Fruit fly (Drosophila melanogaster): ENCODE results near the gene ssp3.

Gene ssp3

DNA sequence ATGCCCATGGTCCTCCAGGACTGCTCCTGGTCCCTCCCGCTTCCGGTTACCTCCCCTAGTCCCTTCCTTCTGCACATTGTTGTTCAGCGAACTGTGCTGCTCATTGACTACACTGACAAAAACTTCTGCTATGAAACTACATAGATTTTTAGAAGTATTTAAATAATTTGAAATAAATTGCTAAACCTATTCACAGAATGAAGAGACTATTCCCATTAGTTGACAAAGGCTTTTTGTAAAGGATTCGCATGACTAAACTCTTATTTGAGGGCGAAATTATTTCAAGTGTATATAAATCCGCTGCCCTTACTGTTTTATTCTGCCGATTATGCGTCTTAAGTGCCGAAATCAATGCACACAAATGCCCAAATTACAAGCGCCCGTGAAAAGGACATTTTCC lies 22.5 kb downstream of the ssp3 start (continued):
- TF ChIP-seq dmrt93B (GFP tag; optimal IDR thresholded peaks at IDR 0.05) (no peak), Hr83 (GFP tag; optimal IDR thresholded peaks at IDR 0.05; ENCODE audit: poor library complexity, severe bottlenecking) (no peak), fru (GFP tag; optimal IDR thresholded peaks at IDR 0.05) (peak; percentile 46), lola (GFP tag; optimal IDR thresholded peaks at IDR 0.05) (no peak), foxo (GFP tag; optimal IDR thresholded peaks at IDR 0.05) (peak in 1 of 2 experiments; percentile 53), br (GFP tag; optimal IDR thresholded peaks at IDR 0.05) (peak; percentile 27)

DNA sequence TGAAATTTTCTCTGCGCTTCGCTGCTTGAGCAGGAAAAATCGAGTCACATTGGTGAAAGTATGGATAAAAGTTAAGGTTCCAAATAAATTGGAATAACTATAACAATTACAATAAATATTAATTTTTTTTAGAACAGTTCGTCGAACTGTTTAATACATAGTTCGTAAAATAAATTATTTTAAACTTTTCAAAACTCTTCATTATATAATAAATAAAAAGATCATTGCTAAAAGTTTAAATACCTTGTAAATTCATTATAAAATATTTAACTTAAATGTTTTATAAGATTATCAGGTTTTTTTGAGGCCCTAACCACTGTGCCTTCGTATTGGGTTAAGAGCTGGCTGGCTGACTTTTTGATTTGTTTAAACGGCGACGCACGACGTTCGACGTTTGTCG lies 24.3 kb downstream of the ssp3 start:
- no peak for TF ChIP-seq sv (GFP tag; optimal IDR thresholded peaks at IDR 0.05)
- no peak for TF ChIP-seq OdsH (GFP tag; optimal IDR thresholded peaks at IDR 0.05)
- TF ChIP-seq ey (GFP tag; optimal IDR thresholded peaks at IDR 0.05) = no peak
- no peak for TF ChIP-seq foxo (GFP tag; optimal IDR thresholded peaks at IDR 0.05)
- no peak for TF ChIP-seq usp (GFP tag; optimal IDR thresholded peaks at IDR 0.05)
- no peak for TF ChIP-seq Hr83 (GFP tag; optimal IDR thresholded peaks at IDR 0.05; ENCODE audit: poor library complexity, severe bottlenecking)
- TF ChIP-seq dl (GFP tag; optimal IDR thresholded peaks at IDR 0.05; ENCODE audit: insufficient read depth in 1 of 2, partially characterized antibody in 2 of 2) = no peak
- no peak for TF ChIP-seq brk (GFP tag; optimal IDR thresholded peaks at IDR 0.05)
- TF ChIP-seq N (GFP tag; optimal IDR thresholded peaks at IDR 0.05) = no peak
- no peak for TF ChIP-seq rgr (GFP tag; optimal IDR thresholded peaks at IDR 0.05)
- TF ChIP-seq Mio (GFP tag; optimal IDR thresholded peaks at IDR 0.05) = no peak
- no peak for TF ChIP-seq Abd-B (GFP tag; optimal IDR thresholded peaks at IDR 0.05)
- TF ChIP-seq psq (GFP tag; optimal IDR thresholded peaks at IDR 0.05) = no peak
- TF ChIP-seq dmrt93B (GFP tag; optimal IDR thresholded peaks at IDR 0.05) = no peak
- TF ChIP-seq Vsx2 (GFP tag; optimal IDR thresholded peaks at IDR 0.05; ENCODE audit: partially characterized antibody) = no peak
- TF ChIP-seq Sp1 (GFP tag; optimal IDR thresholded peaks at IDR 0.05) = no peak
- TF ChIP-seq br (GFP tag; optimal IDR thresholded peaks at IDR 0.05) = no peak
- no peak for TF ChIP-seq jim (GFP tag; optimal IDR thresholded peaks at IDR 0.05)

DNA sequence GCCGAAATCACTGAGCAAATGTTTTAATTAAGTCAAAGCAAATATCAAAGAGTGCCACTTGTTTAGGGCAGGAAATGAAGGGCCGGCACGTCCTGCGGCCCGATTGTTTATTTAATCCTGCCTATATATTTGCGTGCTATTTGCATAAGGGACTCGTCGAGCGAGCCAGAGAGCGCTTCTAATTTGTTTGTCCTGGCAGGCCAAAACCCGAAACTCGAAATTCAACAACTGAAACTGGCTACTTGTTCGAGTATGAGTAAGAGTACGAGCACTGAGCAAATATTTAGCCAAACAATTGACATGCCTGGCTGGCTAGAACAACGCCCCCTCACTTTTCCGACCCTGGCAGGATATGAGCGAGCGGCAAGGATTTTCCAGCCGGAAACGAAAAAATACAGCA lies 26.2 kb downstream of the ssp3 start:
- TF ChIP-seq N (GFP tag; optimal IDR thresholded peaks at IDR 0.05) (no peak), usp (GFP tag; optimal IDR thresholded peaks at IDR 0.05) (no peak), dmrt93B (GFP tag; optimal IDR thresholded peaks at IDR 0.05) (no peak)

DNA sequence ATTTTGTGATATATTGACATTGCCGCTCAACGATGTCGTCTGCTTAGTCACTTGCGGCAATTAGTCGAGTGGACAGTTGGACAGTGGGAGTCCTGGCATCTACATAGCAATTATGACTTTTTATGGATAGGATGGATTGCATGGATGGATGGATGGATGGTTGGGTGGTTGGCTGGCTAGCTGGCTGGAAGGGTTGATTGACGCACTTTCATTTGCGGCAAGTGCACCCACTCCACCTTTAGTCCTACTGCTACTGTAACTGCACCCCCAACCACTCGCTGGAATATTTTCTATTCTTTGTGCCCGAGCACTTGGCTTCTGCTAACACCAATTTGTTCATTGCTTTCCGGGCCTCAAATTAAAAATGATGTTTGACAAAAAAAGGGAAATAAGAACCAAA lies 28.9 kb downstream of the ssp3 start:
- TF ChIP-seq brk (GFP tag; optimal IDR thresholded peaks at IDR 0.05) (no peak), CG9705 (GFP tag; optimal IDR thresholded peaks at IDR 0.05) (no peak), HLH106 (tag; optimal IDR thresholded peaks at IDR 0.05) (no peak), pan (optimal IDR thresholded peaks at IDR 0.05) (no peak), Sp1 (GFP tag; optimal IDR thresholded peaks at IDR 0.05) (no peak), br (GFP tag; optimal IDR thresholded peaks at IDR 0.05) (no peak), rgr (GFP tag; optimal IDR thresholded peaks at IDR 0.05) (no peak), Mio (GFP tag; optimal IDR thresholded peaks at IDR 0.05) (no peak), jim (GFP tag; optimal IDR thresholded peaks at IDR 0.05) (no peak), psq (GFP tag; optimal IDR thresholded peaks at IDR 0.05) (no peak), Vsx2 (GFP tag; optimal IDR thresholded peaks at IDR 0.05; ENCODE audit: partially characterized antibody) (no peak)

DNA sequence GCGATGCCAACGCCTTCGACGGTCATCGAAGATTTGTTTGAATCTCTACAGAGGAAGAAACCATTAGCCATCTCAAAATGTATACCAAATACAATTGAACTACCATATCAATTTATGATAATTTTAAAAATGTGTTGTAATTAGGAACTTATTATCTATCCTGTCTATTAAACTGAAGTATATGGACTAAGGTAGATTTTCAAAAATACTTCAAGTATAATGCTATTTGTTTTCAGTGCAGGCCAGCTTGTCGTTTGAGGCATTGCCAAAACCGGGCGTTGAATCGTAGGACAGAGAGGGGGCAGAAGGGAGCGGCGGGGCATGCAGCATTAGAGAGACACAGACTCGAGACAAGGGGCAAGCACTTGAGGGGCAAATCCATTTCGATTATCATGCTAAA lies 36.3 kb downstream of the ssp3 start:
- TF ChIP-seq foxo (GFP tag; optimal IDR thresholded peaks at IDR 0.05) (peak in 1 of 2 experiments; percentile 42), Abd-B (GFP tag; optimal IDR thresholded peaks at IDR 0.05) (no peak), h (GFP tag; optimal IDR thresholded peaks at IDR 0.05) (peak; percentile 46), HLH106 (tag; optimal IDR thresholded peaks at IDR 0.05) (peak; percentile 0), rgr (GFP tag; optimal IDR thresholded peaks at IDR 0.05) (peak; percentile 3)

DNA sequence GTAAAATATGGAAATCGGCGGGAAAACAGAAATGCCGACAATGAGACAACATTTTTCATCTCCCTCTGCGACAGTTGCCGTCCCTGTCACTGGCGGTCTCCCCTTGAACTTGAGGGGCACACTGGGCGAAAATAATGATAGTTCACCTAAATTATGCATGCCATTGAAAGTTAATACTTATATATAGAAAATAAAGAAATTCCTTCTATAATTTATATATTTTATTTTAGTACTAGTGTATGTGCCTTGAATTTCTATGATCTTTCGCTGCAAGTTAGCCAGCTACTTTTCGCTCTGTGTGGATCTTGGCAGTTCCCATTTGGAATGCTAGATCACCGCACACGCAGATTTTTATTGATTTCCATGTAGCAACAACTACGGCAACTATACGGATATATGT lies 37.1 kb downstream of the ssp3 start:
- no peak for TF ChIP-seq CG32264 (GFP tag; optimal IDR thresholded peaks at IDR 0.05)
- no peak for TF ChIP-seq usp (GFP tag; optimal IDR thresholded peaks at IDR 0.05)
- no peak for TF ChIP-seq dl (GFP tag; optimal IDR thresholded peaks at IDR 0.05; ENCODE audit: insufficient read depth in 1 of 2, partially characterized antibody in 2 of 2)
- no peak for TF ChIP-seq Dif (GFP tag; optimal IDR thresholded peaks at IDR 0.05; ENCODE audit: partially characterized antibody)
- no peak for TF ChIP-seq Vsx2 (GFP tag; optimal IDR thresholded peaks at IDR 0.05; ENCODE audit: partially characterized antibody)
- no peak for TF ChIP-seq psq (GFP tag; optimal IDR thresholded peaks at IDR 0.05)
- TF ChIP-seq OdsH (GFP tag; optimal IDR thresholded peaks at IDR 0.05) = no peak
- TF ChIP-seq ey (GFP tag; optimal IDR thresholded peaks at IDR 0.05) = no peak
- TF ChIP-seq foxo (GFP tag; optimal IDR thresholded peaks at IDR 0.05) = no peak
- TF ChIP-seq woc (GFP tag; optimal IDR thresholded peaks at IDR 0.05) = no peak
- no peak for TF ChIP-seq brk (GFP tag; optimal IDR thresholded peaks at IDR 0.05)
- no peak for TF ChIP-seq Hr78 (GFP tag; optimal IDR thresholded peaks at IDR 0.05)
- no peak for TF ChIP-seq dmrt93B (GFP tag; optimal IDR thresholded peaks at IDR 0.05)

Measured in whole organism, wandering third instar larva.